Fruit fly (Drosophila melanogaster): Measurements from ENCODE around the gene FucT6.
A peak's percentile ranks its signal among the peaks of the same experiment; 100 is the strongest.

FucT6 gene

DNA sequence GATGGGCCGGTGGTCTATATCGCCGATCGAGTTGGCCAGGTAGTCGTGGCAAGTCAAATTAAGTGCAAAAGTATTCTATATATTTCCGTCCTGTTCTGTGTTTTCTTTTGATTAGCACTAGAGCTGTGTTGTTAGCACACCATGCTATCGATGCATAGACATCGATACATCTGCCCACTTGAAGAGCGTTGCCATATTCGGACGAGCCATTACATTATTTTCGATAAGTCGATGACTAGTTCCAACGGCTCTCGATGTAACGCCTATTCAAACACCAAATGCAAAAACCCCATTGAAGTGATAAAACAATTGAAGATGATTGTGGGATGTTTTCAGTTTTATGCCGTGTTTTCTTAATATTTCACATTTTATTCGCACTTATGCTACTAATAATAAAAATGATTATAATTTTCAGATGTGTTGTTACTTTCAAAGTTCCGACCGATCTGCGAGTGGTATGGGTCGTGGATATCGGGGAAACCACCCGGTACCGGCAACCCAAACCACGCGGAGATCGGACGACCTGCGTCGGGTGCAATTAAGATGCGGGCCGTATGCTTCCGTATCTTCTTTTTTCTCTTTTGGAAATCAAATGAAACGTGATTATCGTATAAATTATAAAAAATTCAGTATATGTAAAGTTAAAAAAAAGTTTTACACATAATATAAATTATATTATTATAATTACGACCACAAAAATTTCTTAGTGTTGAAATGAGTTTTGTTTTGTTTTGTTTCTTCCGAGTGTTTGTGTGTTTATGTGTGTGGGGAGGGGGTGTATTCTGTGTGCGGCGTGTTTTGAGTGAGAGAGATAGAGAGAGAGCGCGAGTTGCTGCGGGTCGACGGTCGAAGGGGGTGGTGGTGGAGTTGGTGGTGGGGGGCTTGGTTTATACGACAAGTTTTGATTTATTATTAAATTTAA, at the start of gene FucT6 (continued):
- TF ChIP-seq CG16813 (GFP tag; IDR thresholded peaks at IDR 0.05; ENCODE audit: partially characterized antibody) (peak; percentile 87), trem (tag; optimal IDR thresholded peaks at IDR 0.05) (peak; percentile 71), HmgZ (tag; optimal IDR thresholded peaks at IDR 0.05) (peak; percentile 61), bbx (GFP tag; IDR thresholded peaks at IDR 0.05; ENCODE audit: partially characterized antibody) (peak; percentile 90), CG12769 (tag; optimal IDR thresholded peaks at IDR 0.05) (no peak), CG17568 (GFP tag; optimal IDR thresholded peaks at IDR 0.05) (no peak), en (GFP tag; optimal IDR thresholded peaks at IDR 0.05) (no peak), scrt (GFP tag; optimal IDR thresholded peaks at IDR 0.05) (no peak), ken (GFP tag; IDR thresholded peaks at IDR 0.05) (no peak), CG31441 (GFP tag; IDR thresholded peaks at IDR 0.05) (0 out of 2 replicates have a peak, but pooled peaks have one; percentile 1), CG4707 (GFP tag; optimal IDR thresholded peaks at IDR 0.05) (no peak), CG8765 (GFP tag; IDR thresholded peaks at IDR 0.05) (no peak), lilli (GFP tag; optimal IDR thresholded peaks at IDR 0.05) (no peak), Spps (tag; optimal IDR thresholded peaks at IDR 0.05) (no peak), Hr3 (GFP tag; optimal IDR thresholded peaks at IDR 0.05) (no peak), CG33557 (GFP tag; optimal IDR thresholded peaks at IDR 0.05) (no peak), cad (GFP tag; optimal IDR thresholded peaks at IDR 0.05) (no peak), CG10321 (GFP tag; IDR thresholded peaks at IDR 0.05) (no peak), Bdp1 (GFP tag; optimal IDR thresholded peaks at IDR 0.05) (no peak), Dad (GFP tag; optimal IDR thresholded peaks at IDR 0.05) (no peak), CG2875 (GFP tag; optimal IDR thresholded peaks at IDR 0.05) (no peak), GATAe (GFP tag; conservative IDR thresholded peaks at IDR 0.05) (no peak), Rfx (GFP tag; IDR thresholded peaks at IDR 0.05) (peak; percentile 35), luna (GFP tag; optimal IDR thresholded peaks at IDR 0.05) (no peak), HLH54F (GFP tag; optimal IDR thresholded peaks at IDR 0.05) (peak; percentile 5), rib (GFP tag; IDR thresholded peaks at IDR 0.05) (no peak), amos (GFP tag; IDR thresholded peaks at IDR 0.05; ENCODE audit: partially characterized antibody) (peak; percentile 93), CG7357 (GFP tag; IDR thresholded peaks at IDR 0.05) (no peak), D19B (GFP tag; optimal IDR thresholded peaks at IDR 0.05) (no peak), CG1529 (GFP tag; optimal IDR thresholded peaks at IDR 0.05) (no peak), hkb (optimal IDR thresholded peaks at IDR 0.05) (no peak), hkb (GFP tag; IDR thresholded peaks at IDR 0.05) (no peak), CG11456 (GFP tag; IDR thresholded peaks at IDR 0.05) (no peak), CG1602 (GFP tag; optimal IDR thresholded peaks at IDR 0.05) (no peak), CG14710 (tag; optimal IDR thresholded peaks at IDR 0.05) (peak; percentile 53), CG8944 (GFP tag; optimal IDR thresholded peaks at IDR 0.05) (no peak), gfzf (GFP tag; optimal IDR thresholded peaks at IDR 0.05) (peak; percentile 23), br (optimal IDR thresholded peaks at IDR 0.05) (no peak), vfl (GFP tag; optimal IDR thresholded peaks at IDR 0.05) (no peak), Rx (GFP tag; IDR thresholded peaks at IDR 0.05) (no peak), lbe (GFP tag; optimal IDR thresholded peaks at IDR 0.05) (no peak), CG42726 (GFP tag; IDR thresholded peaks at IDR 0.05; ENCODE audit: partially characterized antibody) (peak; percentile 81), Usf (GFP tag; optimal IDR thresholded peaks at IDR 0.05) (no peak), dimm (GFP tag; IDR thresholded peaks at IDR 0.05) (no peak), CG2712 (tag; optimal IDR thresholded peaks at IDR 0.05) (peak; percentile 2), Bgb (GFP tag; IDR thresholded peaks at IDR 0.05; ENCODE audit: partially characterized antibody) (peak; percentile 94), Awh (GFP tag; IDR thresholded peaks at IDR 0.05) (no peak), Myb (GFP tag; optimal IDR thresholded peaks at IDR 0.05) (peak; percentile 99), ttk (GFP tag; IDR thresholded peaks at IDR 0.05) (no peak), fd3F (GFP tag; optimal IDR thresholded peaks at IDR 0.05) (no peak)

Measured in whole organism, embryonic.